Fruit fly (Drosophila melanogaster): ENCODE measurements around the gene Trm7-34.

Trm7-34 gene

dm6 chr3R:21112742-21113465 is 20.8 kb downstream of the Trm7-34 start:
- TF ChIP-seq tai (GFP tag; optimal IDR thresholded peaks at IDR 0.05) (no peak), ey (GFP tag; optimal IDR thresholded peaks at IDR 0.05) (peak; percentile 74), Dif (GFP tag; optimal IDR thresholded peaks at IDR 0.05; ENCODE audit: partially characterized antibody) (peak; percentile 46), OdsH (GFP tag; optimal IDR thresholded peaks at IDR 0.05) (peak; percentile 39), woc (GFP tag; optimal IDR thresholded peaks at IDR 0.05) (no peak), brk (GFP tag; optimal IDR thresholded peaks at IDR 0.05) (no peak), sv (GFP tag; optimal IDR thresholded peaks at IDR 0.05) (peak; percentile 84), dl (GFP tag; optimal IDR thresholded peaks at IDR 0.05; ENCODE audit: insufficient read depth in 1 of 2, partially characterized antibody in 2 of 2) (peak; percentile 42 to 50), usp (GFP tag; optimal IDR thresholded peaks at IDR 0.05) (no peak), CG32264 (GFP tag; optimal IDR thresholded peaks at IDR 0.05) (peak; percentile 61), br (GFP tag; optimal IDR thresholded peaks at IDR 0.05) (peak; percentile 67), Abd-B (GFP tag; optimal IDR thresholded peaks at IDR 0.05) (no peak), GATAd (GFP tag; optimal IDR thresholded peaks at IDR 0.05) (no peak), jim (GFP tag; optimal IDR thresholded peaks at IDR 0.05) (no peak), Hr78 (GFP tag; optimal IDR thresholded peaks at IDR 0.05) (no peak), h (GFP tag; optimal IDR thresholded peaks at IDR 0.05) (peak; percentile 67), Jra (GFP tag; optimal IDR thresholded peaks at IDR 0.05) (peak; percentile 58), Myc (optimal IDR thresholded peaks at IDR 0.05) (no peak), dmrt93B (GFP tag; optimal IDR thresholded peaks at IDR 0.05) (no peak), CrebA (GFP tag; optimal IDR thresholded peaks at IDR 0.05; ENCODE audit: borderline replicate concordance) (no peak), foxo (GFP tag; optimal IDR thresholded peaks at IDR 0.05) (peak in 1 of 2 experiments; percentile 75), pan (optimal IDR thresholded peaks at IDR 0.05) (no peak), Rel (GFP tag; optimal IDR thresholded peaks at IDR 0.05) (no peak), Rel (tag; optimal IDR thresholded peaks at IDR 0.05) (no peak), dsf (GFP tag; optimal IDR thresholded peaks at IDR 0.05; ENCODE audit: borderline replicate concordance) (no peak), Dfd (GFP tag; optimal IDR thresholded peaks at IDR 0.05) (no peak), Mio (GFP tag; optimal IDR thresholded peaks at IDR 0.05) (no peak), Hr83 (GFP tag; optimal IDR thresholded peaks at IDR 0.05; ENCODE audit: poor library complexity, severe bottlenecking) (peak; percentile 58), sage (GFP tag; optimal IDR thresholded peaks at IDR 0.05) (no peak), CG9705 (GFP tag; optimal IDR thresholded peaks at IDR 0.05) (no peak), lola (GFP tag; optimal IDR thresholded peaks at IDR 0.05) (no peak), Hnf4 (GFP tag; optimal IDR thresholded peaks at IDR 0.05) (peak; percentile 51), HLH106 (tag; optimal IDR thresholded peaks at IDR 0.05) (peak; percentile 11), fru (GFP tag; optimal IDR thresholded peaks at IDR 0.05) (peak; percentile 56), Vsx2 (GFP tag; optimal IDR thresholded peaks at IDR 0.05; ENCODE audit: partially characterized antibody) (no peak), rgr (GFP tag; optimal IDR thresholded peaks at IDR 0.05) (peak; percentile 77), psq (GFP tag; optimal IDR thresholded peaks at IDR 0.05) (peak; percentile 36), N (GFP tag; optimal IDR thresholded peaks at IDR 0.05) (no peak), Sp1 (GFP tag; optimal IDR thresholded peaks at IDR 0.05) (peak; percentile 34)

- TF ChIP-seq foxo (GFP tag; optimal IDR thresholded peaks at IDR 0.05): peak in 1 of 2 experiments; percentile 19
- TF ChIP-seq sage (GFP tag; optimal IDR thresholded peaks at IDR 0.05): peak; percentile 61
- peak; percentile 55 for TF ChIP-seq HLH106 (tag; optimal IDR thresholded peaks at IDR 0.05)
- no peak for TF ChIP-seq sv (GFP tag; optimal IDR thresholded peaks at IDR 0.05)
- TF ChIP-seq OdsH (GFP tag; optimal IDR thresholded peaks at IDR 0.05): peak; percentile 59
- TF ChIP-seq woc (GFP tag; optimal IDR thresholded peaks at IDR 0.05): peak; percentile 42
- TF ChIP-seq Sp1 (GFP tag; optimal IDR thresholded peaks at IDR 0.05): peak; percentile 41
- peak; percentile 51 to 52 for TF ChIP-seq dl (GFP tag; optimal IDR thresholded peaks at IDR 0.05; ENCODE audit: insufficient read depth in 1 of 2, partially characterized antibody in 2 of 2)
- TF ChIP-seq CG32264 (GFP tag; optimal IDR thresholded peaks at IDR 0.05): peak; percentile 22
- peak; percentile 19 for TF ChIP-seq Hnf4 (GFP tag; optimal IDR thresholded peaks at IDR 0.05)
- TF ChIP-seq Jra (GFP tag; optimal IDR thresholded peaks at IDR 0.05): no peak
- no peak for TF ChIP-seq Rel (GFP tag; optimal IDR thresholded peaks at IDR 0.05)
- peak; percentile 12 for TF ChIP-seq Rel (tag; optimal IDR thresholded peaks at IDR 0.05)
- TF ChIP-seq brk (GFP tag; optimal IDR thresholded peaks at IDR 0.05): no peak
- TF ChIP-seq Dif (GFP tag; optimal IDR thresholded peaks at IDR 0.05; ENCODE audit: partially characterized antibody): peak; percentile 54
- TF ChIP-seq dsf (GFP tag; optimal IDR thresholded peaks at IDR 0.05; ENCODE audit: borderline replicate concordance): no peak
- peak; percentile 1 for TF ChIP-seq psq (GFP tag; optimal IDR thresholded peaks at IDR 0.05)
- TF ChIP-seq br (GFP tag; optimal IDR thresholded peaks at IDR 0.05): peak; percentile 23
- TF ChIP-seq fru (GFP tag; optimal IDR thresholded peaks at IDR 0.05): peak; percentile 25
- no peak for TF ChIP-seq Dfd (GFP tag; optimal IDR thresholded peaks at IDR 0.05)
- peak; percentile 51 for TF ChIP-seq h (GFP tag; optimal IDR thresholded peaks at IDR 0.05)
- no peak for TF ChIP-seq Vsx2 (GFP tag; optimal IDR thresholded peaks at IDR 0.05; ENCODE audit: partially characterized antibody)
- TF ChIP-seq rgr (GFP tag; optimal IDR thresholded peaks at IDR 0.05): peak; percentile 47
- peak; percentile 36 for TF ChIP-seq ey (GFP tag; optimal IDR thresholded peaks at IDR 0.05)
- no peak for TF ChIP-seq pan (optimal IDR thresholded peaks at IDR 0.05)
Measured at dm6 chr3R:21111964-21112740, 21.5 kb downstream of the Trm7-34 start.
